Worm (Caenorhabditis elegans) whole organism, L1 larva: ENCODE results near the gene R10E9.4.
A peak's percentile ranks its signal among the peaks of the same experiment; 100 is the strongest.

Experiments
- C04F5.9 ChIP-seq: sonication (generic microtip); optimal IDR thresholded peaks from 2 replicates; lab custom pipeline; 2016; ENCODE audit warnings: missing genetic modification characterization, missing compliant biosample characterization
- Y116A8C.19 ChIP-seq: sonication (generic microtip); optimal IDR thresholded peaks from 2 replicates; lab custom pipeline; 2016; ENCODE audit warnings: missing compliant biosample characterization, missing genetic modification characterization, borderline replicate concordance
- aha-1 ChIP-seq: fragments of 150-350 bp; optimal IDR thresholded peaks from 2 replicates; lab custom pipeline; 2014; ENCODE audit warnings: missing biosample characterization, missing genetic modification characterization
- alr-1 ChIP-seq: fragments of 200-800 bp; sonication (Bioruptor generic); optimal IDR thresholded peaks from 2 replicates; lab custom pipeline; 2018; ENCODE audit warnings: borderline replicate concordance, mild to moderate bottlenecking, missing genetic modification characterization, missing compliant biosample characterization
- aly-2 ChIP-seq: fragments of 150-350 bp; optimal IDR thresholded peaks from 2 replicates; lab custom pipeline; 2014; ENCODE audit warnings: missing biosample characterization, missing genetic modification characterization
- ama-1 ChIP-seq: fragments of 150-350 bp; optimal IDR thresholded peaks from 2 replicates; lab custom pipeline; 2014
- ceh-63 ChIP-seq: fragments of 200-800 bp; sonication (Bioruptor generic); optimal IDR thresholded peaks from 2 replicates; lab custom pipeline; 2018; ENCODE audit warnings: mild to moderate bottlenecking, missing genetic modification characterization, missing compliant biosample characterization
- ceh-90 ChIP-seq: sonication (generic microtip); optimal IDR thresholded peaks from 2 replicates; lab custom pipeline; 2016; ENCODE audit warnings: missing genetic modification characterization, missing compliant biosample characterization
- ces-1 ChIP-seq: fragments of 150-350 bp; optimal IDR thresholded peaks from 2 replicates; lab custom pipeline; 2014; ENCODE audit warnings: missing biosample characterization, missing genetic modification reagents, missing genetic modification characterization
- dpl-1 ChIP-seq, 3 experiments: fragments of 150-350 bp in 2 of 3; sonication (generic microtip) in 1 of 3; optimal IDR thresholded peaks; 2 replicates each; lab custom pipeline; 2014 to 2017; ENCODE audit warnings: missing biosample characterization in 3 of 3, missing genetic modification characterization in 3 of 3, missing genetic modification reagents in 3 of 3
- dsc-1 ChIP-seq: sonication (generic microtip); optimal IDR thresholded peaks from 2 replicates; lab custom pipeline; 2016; ENCODE audit warnings: mild to moderate bottlenecking, missing genetic modification characterization, missing compliant biosample characterization
- efl-1 ChIP-seq, 4 experiments: fragments of 150-350 bp; optimal IDR thresholded peaks in 3 of 4; peaks in 1 of 4; 1 replicate in 1 of 4; 2 replicates in 3 of 4; lab custom pipeline; 2014; ENCODE audit warnings: missing biosample characterization in 2 of 4, missing genetic modification characterization in 2 of 4, missing genetic modification reagents in 2 of 4
- egl-13 ChIP-seq: sonication (generic microtip); optimal IDR thresholded peaks from 2 replicates; lab custom pipeline; 2016; ENCODE audit warnings: missing genotype, missing genetic modification reagents, missing genetic modification characterization, missing compliant biosample characterization
- egl-27 ChIP-seq, 2 experiments: fragments of 150-350 bp in 1 of 2; sonication (generic microtip); optimal IDR thresholded peaks; 3 replicates each; lab custom pipeline; 2017 to 2018; ENCODE audit warnings: missing biosample characterization in 2 of 2, missing genetic modification characterization in 2 of 2, missing genetic modification reagents in 2 of 2
- elt-2 ChIP-seq: sonication (generic microtip); optimal IDR thresholded peaks from 2 replicates; lab custom pipeline; 2016; ENCODE audit warnings: missing genetic modification characterization, mild to moderate bottlenecking, inconsistent platforms, missing compliant biosample characterization, missing genetic modification reagents
- fkh-10 ChIP-seq: sonication (generic microtip); optimal IDR thresholded peaks from 2 replicates; lab custom pipeline; 2017; ENCODE audit warnings: missing biosample characterization, missing genetic modification reagents, missing genetic modification characterization
- hlh-17 ChIP-seq: fragments of 200-800 bp; sonication (Bioruptor generic); optimal IDR thresholded peaks from 2 replicates; lab custom pipeline; 2018; ENCODE audit warnings: missing genetic modification characterization, mild to moderate bottlenecking, missing compliant biosample characterization, moderate library complexity, borderline replicate concordance
- hlh-4 ChIP-seq: sonication (generic microtip); optimal IDR thresholded peaks from 2 replicates; lab custom pipeline; 2016; ENCODE audit warnings: mild to moderate bottlenecking, missing genetic modification characterization, missing compliant biosample characterization
- jun-1 ChIP-seq: fragments of 150-350 bp; optimal IDR thresholded peaks from 2 replicates; lab custom pipeline; 2014; ENCODE audit warnings: missing biosample characterization, missing genetic modification reagents, missing genetic modification characterization
- lin-13 ChIP-seq: fragments of 150-350 bp; optimal IDR thresholded peaks from 2 replicates; lab custom pipeline; 2014; ENCODE audit warnings: missing biosample characterization, missing genetic modification reagents, missing genetic modification characterization
- lin-14 ChIP-seq: fragments of 200-800 bp; sonication (Bioruptor generic); optimal IDR thresholded peaks from 2 replicates; lab custom pipeline; 2018; ENCODE audit warnings: mild to moderate bottlenecking, missing genetic modification characterization, moderate library complexity, missing compliant biosample characterization
- lin-15B ChIP-seq: fragments of 150-350 bp; sonication (generic microtip); optimal IDR thresholded peaks from 3 replicates; lab custom pipeline; 2014; ENCODE audit warnings: missing biosample characterization, missing genetic modification characterization
- lin-39 ChIP-seq: fragments of 150-350 bp; optimal IDR thresholded peaks from 2 replicates; lab custom pipeline; 2014; ENCODE audit warnings: missing biosample characterization, missing genetic modification reagents, missing genetic modification characterization
- mab-9 ChIP-seq: fragments of 200-800 bp; sonication (Bioruptor generic); IDR thresholded peaks from 2 replicates; pipeline ENCODE4 v1.3.6; 2022; ENCODE audit warnings: missing genetic modification reagents, missing genetic modification characterization, missing compliant biosample characterization
- mdl-1 ChIP-seq, 2 experiments: fragments of 150-350 bp; optimal IDR thresholded peaks; 2 replicates each; lab custom pipeline; 2014 to 2017; ENCODE audit warnings: missing biosample characterization in 2 of 2, missing genetic modification characterization in 2 of 2, inconsistent platforms in 1 of 2
- nhr-12 ChIP-seq: sonication (generic microtip); optimal IDR thresholded peaks from 2 replicates; lab custom pipeline; 2017; ENCODE audit warnings: missing biosample characterization, missing genetic modification characterization
- nhr-19 ChIP-seq: fragments of 200-800 bp; sonication (Bioruptor generic); conservative IDR thresholded peaks from 2 replicates; pipeline ENCODE4 v1.3.6; 2022; ENCODE audit warnings: missing genetic modification characterization, missing compliant biosample characterization
- nhr-20 ChIP-seq: sonication (generic microtip); optimal IDR thresholded peaks from 2 replicates; lab custom pipeline; 2016; ENCODE audit warnings: mild to moderate bottlenecking, missing genetic modification characterization, missing compliant biosample characterization
- nhr-237 ChIP-seq: fragments of 150-350 bp; optimal IDR thresholded peaks from 2 replicates; lab custom pipeline; 2014; ENCODE audit warnings: missing biosample characterization, missing genetic modification characterization
- nhr-28 ChIP-seq: fragments of 150-350 bp; optimal IDR thresholded peaks from 2 replicates; lab custom pipeline; 2014; ENCODE audit warnings: missing biosample characterization, missing genetic modification characterization
- nhr-47 ChIP-seq: sonication (generic microtip); optimal IDR thresholded peaks from 2 replicates; lab custom pipeline; 2016; ENCODE audit warnings: mild to moderate bottlenecking, missing genetic modification characterization, moderate library complexity, missing compliant biosample characterization
- nhr-77 ChIP-seq: fragments of 150-350 bp; optimal IDR thresholded peaks from 2 replicates; lab custom pipeline; 2014; ENCODE audit warnings: missing biosample characterization, missing genetic modification characterization
- nhr-84 ChIP-seq: sonication (generic microtip); optimal IDR thresholded peaks from 2 replicates; lab custom pipeline; 2017; ENCODE audit warnings: missing biosample characterization, missing genetic modification characterization
- nhr-90 ChIP-seq: sonication (generic microtip); optimal IDR thresholded peaks from 2 replicates; lab custom pipeline; 2016; ENCODE audit warnings: mild to moderate bottlenecking, missing genetic modification characterization, missing compliant biosample characterization; ENCODE audit not compliant: poor library complexity
- rnt-1 ChIP-seq: sonication (generic microtip); optimal IDR thresholded peaks from 2 replicates; lab custom pipeline; 2016; ENCODE audit warnings: mild to moderate bottlenecking, missing genetic modification characterization, moderate library complexity, missing compliant biosample characterization
- snpc-4 ChIP-seq: fragments of 150-350 bp; optimal IDR thresholded peaks from 2 replicates; lab custom pipeline; 2014; ENCODE audit warnings: missing biosample characterization, missing genetic modification characterization
- snu-23 ChIP-seq: sonication (generic microtip); optimal IDR thresholded peaks from 2 replicates; lab custom pipeline; 2016; ENCODE audit warnings: missing genetic modification characterization, missing compliant biosample characterization
- sox-4 ChIP-seq: sonication (generic microtip); optimal IDR thresholded peaks from 2 replicates; lab custom pipeline; 2016; ENCODE audit warnings: missing genetic modification characterization, missing compliant biosample characterization
- sptf-1 ChIP-seq: fragments of 150-350 bp; optimal IDR thresholded peaks from 2 replicates; lab custom pipeline; 2014; ENCODE audit warnings: missing biosample characterization, missing genetic modification characterization
- sup-37 ChIP-seq: fragments of 200-800 bp; sonication (Bioruptor generic); optimal IDR thresholded peaks from 2 replicates; lab custom pipeline; 2018; ENCODE audit warnings: mild to moderate bottlenecking, missing genetic modification characterization, missing compliant biosample characterization
- swsn-7 ChIP-seq: sonication (generic microtip); optimal IDR thresholded peaks from 2 replicates; lab custom pipeline; 2016; ENCODE audit warnings: missing genetic modification characterization, missing compliant biosample characterization
- tbx-2 ChIP-seq: sonication (generic microtip); optimal IDR thresholded peaks from 2 replicates; lab custom pipeline; 2016; ENCODE audit warnings: missing genetic modification characterization, missing compliant biosample characterization
- tlp-1 ChIP-seq: fragments of 150-350 bp; optimal IDR thresholded peaks from 2 replicates; lab custom pipeline; 2014; ENCODE audit warnings: missing biosample characterization, missing genetic modification characterization
- unc-130 ChIP-seq: fragments of 150-350 bp; optimal IDR thresholded peaks from 2 replicates; lab custom pipeline; 2017; ENCODE audit warnings: missing biosample characterization, missing genetic modification characterization, inconsistent platforms
- unc-30 ChIP-seq: sonication (generic microtip); optimal IDR thresholded peaks from 2 replicates; lab custom pipeline; 2017; ENCODE audit warnings: missing biosample characterization, missing genetic modification characterization
- xbp-1 ChIP-seq: sonication (generic microtip); optimal IDR thresholded peaks from 2 replicates; lab custom pipeline; 2016; ENCODE audit warnings: missing genetic modification characterization, missing compliant biosample characterization
- zag-1 ChIP-seq: fragments of 150-350 bp; optimal IDR thresholded peaks from 2 replicates; lab custom pipeline; 2014; ENCODE audit warnings: missing biosample characterization, missing genetic modification characterization
- zip-4 ChIP-seq: fragments of 200-800 bp; sonication (Bioruptor generic); optimal IDR thresholded peaks from 2 replicates; lab custom pipeline; 2018; ENCODE audit warnings: mild to moderate bottlenecking, missing genetic modification characterization, moderate library complexity, missing compliant biosample characterization
- ztf-11 ChIP-seq, 2 experiments: sonication (generic microtip); optimal IDR thresholded peaks; 2 replicates each; lab custom pipeline; 2016 to 2017; ENCODE audit warnings: missing genetic modification characterization in 2 of 2, missing biosample characterization in 1 of 2, missing compliant biosample characterization in 1 of 2

The R10E9.4 gene

DNA sequence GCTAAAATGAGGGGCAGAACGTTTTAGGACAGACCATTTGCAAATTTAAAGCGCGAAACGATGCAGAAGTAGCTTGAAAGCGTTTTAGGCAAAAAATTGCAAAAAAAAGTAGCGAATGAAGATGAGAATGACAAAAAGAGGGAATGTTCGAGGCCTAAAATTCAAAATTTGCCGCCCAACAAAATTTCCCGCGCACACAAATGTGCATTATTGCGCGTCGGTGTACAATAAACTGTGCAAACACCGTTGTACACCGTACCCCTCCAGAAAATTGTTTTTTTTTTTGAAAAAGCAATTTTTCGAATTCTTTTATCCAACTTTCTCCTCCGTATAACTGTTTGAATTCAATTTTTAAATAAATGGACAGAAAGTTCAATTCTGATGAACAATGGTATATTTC lies 47.2 kb upstream of the R10E9.4 start, which contains the start of gene snpc-3.4 (continued):
- TF ChIP-seq ztf-11 (tag; optimal IDR thresholded peaks at IDR 0.05; lab: Kevin White, UChicago) (peak in 1 of 2 experiments; percentile 22), lin-39 (tag; lab: Kevin White, UChicago) (peak; percentile 5), xbp-1 (peak; percentile 67), efl-1 (optimal IDR thresholded peaks at IDR 0.05; lab: Kevin White, UChicago) (peak; percentile 77 to 89), efl-1 (GFP tag; optimal IDR thresholded peaks at IDR 0.05 in 1 of 2; lab: Kevin White, UChicago) (peak; percentile 90 to 98), nhr-20 (tag; lab: Kevin White, UChicago) (peak; percentile 65), tlp-1 (tag; lab: Kevin White, UChicago) (no peak), ces-1 (GFP tag; lab: Kevin White, UChicago) (no peak), Y116A8C.19 (tag; lab: Kevin White, UChicago) (no peak), dpl-1 (GFP tag; optimal IDR thresholded peaks at IDR 0.05; lab: Kevin White, UChicago) (peak; percentile 90 to 93 (median 91)), mdl-1 (tag; optimal IDR thresholded peaks at IDR 0.05; lab: Kevin White, UChicago) (peak in 1 of 2 experiments; percentile 57), nhr-84 (tag; lab: Kevin White, UChicago) (no peak), aly-2 (peak; percentile 53), ceh-63 (GFP tag; lab: Kevin White, UChicago) (no peak), sptf-1 (tag; lab: Kevin White, UChicago) (no peak), ama-1 (lab: Kevin White, UChicago) (no peak), ceh-90 (tag; lab: Kevin White, UChicago) (no peak), zip-4 (GFP tag; lab: Kevin White, UChicago) (no peak), hlh-4 (tag; lab: Kevin White, UChicago) (no peak), alr-1 (tag; lab: Kevin White, UChicago) (no peak), dsc-1 (tag; lab: Kevin White, UChicago) (no peak), nhr-19 (peak; percentile 55), rnt-1 (tag; lab: Kevin White, UChicago) (peak; percentile 55), jun-1 (tag; lab: Kevin White, UChicago) (peak; percentile 51), snpc-4 (tag; lab: Kevin White, UChicago) (peak; percentile 20), nhr-28 (no peak), lin-13 (peak; percentile 46), swsn-7 (tag; lab: Kevin White, UChicago) (peak; percentile 61), tbx-2 (tag; lab: Kevin White, UChicago) (peak; percentile 60), zag-1 (tag; lab: Kevin White, UChicago) (no peak), egl-27 (tag; optimal IDR thresholded peaks at IDR 0.05; lab: Kevin White, UChicago) (no peak), nhr-77 (peak; percentile 47), nhr-47 (tag; lab: Kevin White, UChicago) (peak; percentile 77), C04F5.9 (tag; lab: Kevin White, UChicago) (no peak), sup-37 (GFP tag; lab: Kevin White, UChicago) (no peak), mab-9 (GFP tag; lab: Robert Waterston, UW) (no peak), unc-130 (tag; lab: Kevin White, UChicago) (peak; percentile 34), nhr-90 (tag; lab: Kevin White, UChicago) (peak; percentile 43), lin-15B (tag; lab: Kevin White, UChicago) (peak; percentile 62), lin-14 (GFP tag; lab: Kevin White, UChicago) (peak; percentile 77), elt-2 (tag; lab: Kevin White, UChicago) (no peak), egl-13 (tag; lab: Kevin White, UChicago) (no peak), nhr-237 (tag; lab: Kevin White, UChicago) (no peak), aha-1 (tag; lab: Kevin White, UChicago) (no peak), sox-4 (tag; lab: Kevin White, UChicago) (no peak), unc-30 (tag; lab: Kevin White, UChicago) (no peak), snu-23 (GFP tag; lab: Kevin White, UChicago) (peak; percentile 82), fkh-10 (GFP tag; lab: Kevin White, UChicago) (peak; percentile 36), nhr-12 (no peak), hlh-17 (GFP tag; lab: Kevin White, UChicago) (no peak)
